Worm (Caenorhabditis elegans) whole organism, young adult: Measurements from ENCODE around the gene F09G2.8.

Experiments
- lin-35 ChIP-seq, 3 experiments: fragments of 150-350 bp in 2 of 3; sonication (generic microtip) in 1 of 3; optimal IDR thresholded peaks; 2 replicates each; lab custom pipeline; 2014 to 2018; ENCODE audit warnings: missing biosample characterization in 3 of 3, missing genetic modification characterization in 3 of 3, missing genetic modification reagents in 3 of 3
- madf-10 ChIP-seq: sonication (generic microtip); optimal IDR thresholded peaks from 2 replicates; lab custom pipeline; 2016; ENCODE audit warnings: mild to moderate bottlenecking, missing genetic modification characterization, missing compliant biosample characterization

DNA sequence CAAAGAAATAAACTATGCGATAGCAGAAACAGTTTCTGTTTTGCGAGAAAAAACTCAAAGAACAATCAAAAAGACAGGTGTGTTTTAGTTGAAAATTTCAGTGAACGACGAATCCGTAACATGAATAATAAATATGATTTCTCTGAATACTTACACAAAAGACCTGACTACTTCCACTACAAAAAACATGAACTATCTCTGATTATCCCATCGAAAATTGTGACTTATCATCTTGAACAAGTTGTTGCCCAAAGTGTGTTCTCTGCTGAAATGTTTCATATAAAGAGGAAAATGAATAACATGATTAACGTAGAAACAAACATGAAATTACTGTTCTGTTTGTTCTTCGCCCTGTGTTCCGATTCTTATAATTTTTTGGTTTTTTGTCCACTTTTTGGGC, 26.8 kb downstream of the F09G2.8 start, which contains the start of gene ugt-36:
- TF ChIP-seq madf-10 (tag; lab: Kevin White, UChicago): no peak
- TF ChIP-seq lin-35 (GFP tag; optimal IDR thresholded peaks at IDR 0.05; lab: Kevin White, UChicago): no peak
